Worm (Caenorhabditis elegans) whole organism, L1 larva: Measurements from ENCODE around the gene C02E7.10.

Experiments used
- C16A3.4 ChIP-seq: fragments of 150-350 bp; optimal IDR thresholded peaks from 2 replicates; lab custom pipeline; 2014; ENCODE audit warnings: missing biosample characterization, missing genetic modification characterization
- C34B4.2 ChIP-seq: sonication (generic microtip); optimal IDR thresholded peaks from 2 replicates; lab custom pipeline; 2017; ENCODE audit warnings: mild to moderate bottlenecking, missing genetic modification characterization, missing compliant biosample characterization
- F16B12.6 ChIP-seq: fragments of 150-350 bp; optimal IDR thresholded peaks from 2 replicates; lab custom pipeline; 2014; ENCODE audit warnings: missing biosample characterization, missing genetic modification characterization
- ama-1 ChIP-seq: fragments of 150-350 bp; optimal IDR thresholded peaks from 2 replicates; lab custom pipeline; 2014
- blmp-1 ChIP-seq: fragments of 150-350 bp; optimal IDR thresholded peaks from 2 replicates; lab custom pipeline; 2014; ENCODE audit warnings: missing biosample characterization, missing genetic modification characterization
- ceh-63 ChIP-seq: fragments of 200-800 bp; sonication (Bioruptor generic); optimal IDR thresholded peaks from 2 replicates; lab custom pipeline; 2018; ENCODE audit warnings: mild to moderate bottlenecking, missing genetic modification characterization, missing compliant biosample characterization
- ceh-8 ChIP-seq: fragments of 200-800 bp; sonication (Bioruptor generic); optimal IDR thresholded peaks from 2 replicates; lab custom pipeline; 2018; ENCODE audit warnings: mild to moderate bottlenecking, missing genetic modification characterization, moderate library complexity, missing compliant biosample characterization
- ceh-88 ChIP-seq: fragments of 200-800 bp; sonication (Bioruptor generic); IDR thresholded peaks from 2 replicates; pipeline ENCODE4 v1.3.6; 2022; ENCODE audit warnings: missing genetic modification characterization, missing compliant biosample characterization
- ces-1 ChIP-seq: fragments of 150-350 bp; optimal IDR thresholded peaks from 2 replicates; lab custom pipeline; 2014; ENCODE audit warnings: missing biosample characterization, missing genetic modification reagents, missing genetic modification characterization
- dsc-1 ChIP-seq: sonication (generic microtip); optimal IDR thresholded peaks from 2 replicates; lab custom pipeline; 2016; ENCODE audit warnings: mild to moderate bottlenecking, missing genetic modification characterization, missing compliant biosample characterization
- efl-1 ChIP-seq, 4 experiments: fragments of 150-350 bp; optimal IDR thresholded peaks in 3 of 4; peaks in 1 of 4; 1 replicate in 1 of 4; 2 replicates in 3 of 4; lab custom pipeline; 2014; ENCODE audit warnings: missing biosample characterization in 2 of 4, missing genetic modification characterization in 2 of 4, missing genetic modification reagents in 2 of 4
- efl-3 ChIP-seq: fragments of 200-800 bp; sonication (Bioruptor generic); optimal IDR thresholded peaks from 2 replicates; lab custom pipeline; 2018; ENCODE audit warnings: mild to moderate bottlenecking, missing genetic modification characterization, missing compliant biosample characterization
- elt-2 ChIP-seq: sonication (generic microtip); optimal IDR thresholded peaks from 2 replicates; lab custom pipeline; 2016; ENCODE audit warnings: missing genetic modification characterization, mild to moderate bottlenecking, inconsistent platforms, missing compliant biosample characterization, missing genetic modification reagents
- elt-3 ChIP-seq, 6 experiments: fragments of 150-350 bp in 1 of 6; sonication (generic microtip); optimal IDR thresholded peaks; 2 replicates each; lab custom pipeline; 2017 to 2018; ENCODE audit warnings: missing biosample characterization in 6 of 6, missing genetic modification characterization in 6 of 6, inconsistent platforms in 1 of 6
- ets-5 ChIP-seq: fragments of 200-800 bp; sonication (Bioruptor generic); IDR thresholded peaks from 2 replicates; pipeline ENCODE4 v1.3.6; 2022; ENCODE audit warnings: missing genetic modification characterization, missing compliant biosample characterization
- fkh-10 ChIP-seq: sonication (generic microtip); optimal IDR thresholded peaks from 2 replicates; lab custom pipeline; 2017; ENCODE audit warnings: missing biosample characterization, missing genetic modification reagents, missing genetic modification characterization
- fkh-4 ChIP-seq: sonication (generic microtip); optimal IDR thresholded peaks from 2 replicates; lab custom pipeline; 2016; ENCODE audit warnings: missing compliant biosample characterization, missing genetic modification characterization, borderline replicate concordance
- fos-1 ChIP-seq: fragments of 150-350 bp; optimal IDR thresholded peaks from 2 replicates; lab custom pipeline; 2014; ENCODE audit warnings: missing biosample characterization, missing genetic modification characterization
- grh-1 ChIP-seq: fragments of 200-800 bp; sonication (Bioruptor generic); IDR thresholded peaks from 2 replicates; pipeline ENCODE4 v1.3.6; 2022; ENCODE audit warnings: missing genetic modification reagents, missing genetic modification characterization, missing compliant biosample characterization
- hlh-4 ChIP-seq: sonication (generic microtip); optimal IDR thresholded peaks from 2 replicates; lab custom pipeline; 2016; ENCODE audit warnings: mild to moderate bottlenecking, missing genetic modification characterization, missing compliant biosample characterization
- hpl-2 ChIP-seq: fragments of 150-350 bp; optimal IDR thresholded peaks from 2 replicates; lab custom pipeline; 2014; ENCODE audit warnings: missing biosample characterization, missing genetic modification reagents, missing genetic modification characterization
- irx-1 ChIP-seq: sonication (generic microtip); optimal IDR thresholded peaks from 2 replicates; lab custom pipeline; 2016; ENCODE audit warnings: missing genetic modification characterization, missing compliant biosample characterization
- isw-1 ChIP-seq: fragments of 200-800 bp; sonication (Bioruptor generic); IDR thresholded peaks from 2 replicates; pipeline ENCODE4 v1.3.6; 2022; ENCODE audit warnings: missing genetic modification characterization, missing compliant biosample characterization
- lin-14 ChIP-seq: fragments of 200-800 bp; sonication (Bioruptor generic); optimal IDR thresholded peaks from 2 replicates; lab custom pipeline; 2018; ENCODE audit warnings: mild to moderate bottlenecking, missing genetic modification characterization, moderate library complexity, missing compliant biosample characterization
- lin-35 ChIP-seq, 2 experiments: fragments of 150-350 bp; optimal IDR thresholded peaks; 2 replicates each; lab custom pipeline; 2014; ENCODE audit warnings: missing biosample characterization in 2 of 2, missing genetic modification characterization in 2 of 2, missing genetic modification reagents in 2 of 2
- lin-39 ChIP-seq: fragments of 150-350 bp; optimal IDR thresholded peaks from 2 replicates; lab custom pipeline; 2014; ENCODE audit warnings: missing biosample characterization, missing genetic modification reagents, missing genetic modification characterization
- lir-3 ChIP-seq: sonication (generic microtip); optimal IDR thresholded peaks from 2 replicates; lab custom pipeline; 2016; ENCODE audit warnings: mild to moderate bottlenecking, missing genetic modification characterization, moderate library complexity, missing compliant biosample characterization; ENCODE audit not compliant: poor library complexity
- lsy-2 ChIP-seq, 2 experiments: fragments of 150-350 bp; optimal IDR thresholded peaks; 2 replicates each; lab custom pipeline; 2014; ENCODE audit warnings: missing biosample characterization in 2 of 2, missing genetic modification characterization in 2 of 2
- mab-9 ChIP-seq: fragments of 200-800 bp; sonication (Bioruptor generic); IDR thresholded peaks from 2 replicates; pipeline ENCODE4 v1.3.6; 2022; ENCODE audit warnings: missing genetic modification reagents, missing genetic modification characterization, missing compliant biosample characterization
- mep-1 ChIP-seq: fragments of 150-350 bp; optimal IDR thresholded peaks from 2 replicates; lab custom pipeline; 2014; ENCODE audit warnings: missing biosample characterization, missing genetic modification characterization
- nhr-11 ChIP-seq: fragments of 150-350 bp; optimal IDR thresholded peaks from 2 replicates; lab custom pipeline; 2014; ENCODE audit warnings: missing biosample characterization, missing genetic modification characterization
- nhr-19 ChIP-seq: fragments of 200-800 bp; sonication (Bioruptor generic); conservative IDR thresholded peaks from 2 replicates; pipeline ENCODE4 v1.3.6; 2022; ENCODE audit warnings: missing genetic modification characterization, missing compliant biosample characterization
- nhr-20 ChIP-seq: sonication (generic microtip); optimal IDR thresholded peaks from 2 replicates; lab custom pipeline; 2016; ENCODE audit warnings: mild to moderate bottlenecking, missing genetic modification characterization, missing compliant biosample characterization
- nhr-28 ChIP-seq: fragments of 150-350 bp; optimal IDR thresholded peaks from 2 replicates; lab custom pipeline; 2014; ENCODE audit warnings: missing biosample characterization, missing genetic modification characterization
- nhr-71 ChIP-seq: sonication (generic microtip); optimal IDR thresholded peaks from 2 replicates; lab custom pipeline; 2016; ENCODE audit warnings: mild to moderate bottlenecking, missing genetic modification characterization, moderate library complexity, missing compliant biosample characterization
- nhr-77 ChIP-seq: fragments of 150-350 bp; optimal IDR thresholded peaks from 2 replicates; lab custom pipeline; 2014; ENCODE audit warnings: missing biosample characterization, missing genetic modification characterization
- nhr-84 ChIP-seq: sonication (generic microtip); optimal IDR thresholded peaks from 2 replicates; lab custom pipeline; 2017; ENCODE audit warnings: missing biosample characterization, missing genetic modification characterization
- nhr-85 ChIP-seq: sonication (generic microtip); peaks from one replicate; lab custom pipeline; 2016; ENCODE audit warnings: missing genetic modification characterization, inconsistent platforms, missing compliant biosample characterization
- snpc-4 ChIP-seq: fragments of 150-350 bp; optimal IDR thresholded peaks from 2 replicates; lab custom pipeline; 2014; ENCODE audit warnings: missing biosample characterization, missing genetic modification characterization
- snu-23 ChIP-seq: sonication (generic microtip); optimal IDR thresholded peaks from 2 replicates; lab custom pipeline; 2016; ENCODE audit warnings: missing genetic modification characterization, missing compliant biosample characterization
- sup-37 ChIP-seq: fragments of 200-800 bp; sonication (Bioruptor generic); optimal IDR thresholded peaks from 2 replicates; lab custom pipeline; 2018; ENCODE audit warnings: mild to moderate bottlenecking, missing genetic modification characterization, missing compliant biosample characterization
- swsn-7 ChIP-seq: sonication (generic microtip); optimal IDR thresholded peaks from 2 replicates; lab custom pipeline; 2016; ENCODE audit warnings: missing genetic modification characterization, missing compliant biosample characterization
- tlp-1 ChIP-seq: fragments of 150-350 bp; optimal IDR thresholded peaks from 2 replicates; lab custom pipeline; 2014; ENCODE audit warnings: missing biosample characterization, missing genetic modification characterization
- unc-30 ChIP-seq: sonication (generic microtip); optimal IDR thresholded peaks from 2 replicates; lab custom pipeline; 2017; ENCODE audit warnings: missing biosample characterization, missing genetic modification characterization
- unc-98 ChIP-seq: fragments of 200-800 bp; sonication (Bioruptor generic); IDR thresholded peaks from 2 replicates; pipeline ENCODE4 v1.3.6; 2022; ENCODE audit warnings: missing genetic modification characterization, missing compliant biosample characterization
- vab-15 ChIP-seq: sonication (generic microtip); optimal IDR thresholded peaks from 2 replicates; lab custom pipeline; 2017; ENCODE audit warnings: missing genotype, mild to moderate bottlenecking, missing genetic modification characterization, missing compliant biosample characterization
- xbp-1 ChIP-seq: sonication (generic microtip); optimal IDR thresholded peaks from 2 replicates; lab custom pipeline; 2016; ENCODE audit warnings: missing genetic modification characterization, missing compliant biosample characterization
- zip-4 ChIP-seq: fragments of 200-800 bp; sonication (Bioruptor generic); optimal IDR thresholded peaks from 2 replicates; lab custom pipeline; 2018; ENCODE audit warnings: mild to moderate bottlenecking, missing genetic modification characterization, moderate library complexity, missing compliant biosample characterization

Gene C02E7.10

DNA sequence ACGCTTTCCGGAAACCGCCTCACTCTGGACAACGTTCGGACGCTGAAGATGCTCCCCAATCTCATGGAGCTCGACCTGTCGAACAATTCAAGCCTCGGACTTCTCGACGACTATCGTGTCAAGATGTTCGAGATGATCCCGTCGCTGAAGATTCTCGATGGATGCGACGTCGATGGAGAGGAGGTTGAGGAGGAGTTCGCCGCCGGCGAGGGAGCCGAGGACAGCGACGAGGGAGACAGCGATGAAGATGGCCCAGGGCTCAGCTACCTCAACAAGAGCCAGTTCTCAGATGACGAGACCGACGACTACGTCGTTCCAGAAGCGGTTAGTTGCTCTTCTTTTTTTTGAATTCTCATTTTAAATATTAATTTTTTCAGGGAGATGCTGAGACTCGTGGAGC is 42.1 kb downstream of the C02E7.10 start:
- TF ChIP-seq efl-1 (optimal IDR thresholded peaks at IDR 0.05; lab: Kevin White, UChicago), result no peak
- peak in 1 of 2 experiments; percentile 15 for TF ChIP-seq efl-1 (GFP tag; optimal IDR thresholded peaks at IDR 0.05 in 1 of 2; lab: Kevin White, UChicago)
- no peak for TF ChIP-seq swsn-7 (tag; lab: Kevin White, UChicago)

DNA sequence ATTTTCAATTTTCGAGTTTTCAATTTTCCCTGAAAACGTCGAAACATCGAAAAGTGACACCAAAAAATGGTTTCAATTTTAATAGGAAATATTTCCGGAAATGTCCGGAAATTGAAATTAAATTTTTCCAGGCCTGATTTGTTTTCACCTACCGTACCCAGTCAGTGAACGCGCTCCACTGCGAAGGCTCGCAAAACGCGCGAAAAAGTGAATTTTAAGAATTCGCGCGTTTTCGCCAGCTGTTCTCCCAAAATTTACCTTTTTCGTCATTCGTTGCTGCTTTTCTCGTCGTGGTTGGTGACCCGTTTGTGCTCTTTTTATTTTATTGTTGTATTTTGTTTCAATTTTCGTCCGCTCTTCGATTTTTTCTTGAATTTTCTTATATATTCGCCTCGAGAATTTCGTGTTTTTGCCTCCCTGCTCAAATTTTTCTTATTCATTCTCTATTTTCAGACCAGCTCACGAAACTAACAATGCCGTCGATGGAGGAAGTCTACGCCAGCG is 42.8 kb downstream of the C02E7.10 start, which contains the start of gene T19H12.2:
Gene T19H12.2 (plus strand): TSS at position 454 of the 504 bp plus-strand sequence.
- TF ChIP-seq lsy-2 (tag; optimal IDR thresholded peaks at IDR 0.05; lab: Kevin White, UChicago), result peak in 1 of 2 experiments; percentile 57
- TF ChIP-seq snu-23 (GFP tag; lab: Kevin White, UChicago), result no peak
- peak; percentile 22 for TF ChIP-seq blmp-1 (tag; lab: Kevin White, UChicago)
- TF ChIP-seq grh-1 (GFP tag; lab: Robert Waterston, UW), result no peak

ce11 chrV:4889477-4889876 is 43.4 kb downstream of the C02E7.10 start, which contains the start of gene ugt-12:
TSS of gene ugt-12 (minus strand) at chrV:4889629.
- TF ChIP-seq ceh-8 (GFP tag; lab: Kevin White, UChicago) (no peak), ceh-63 (GFP tag; lab: Kevin White, UChicago) (no peak), nhr-85 (tag; lab: Kevin White, UChicago) (peak; percentile 74), fos-1 (tag; lab: Kevin White, UChicago) (no peak), mab-9 (GFP tag; lab: Robert Waterston, UW) (no peak), tlp-1 (tag; lab: Kevin White, UChicago) (no peak), swsn-7 (tag; lab: Kevin White, UChicago) (no peak), nhr-19 (GFP tag; lab: Robert Waterston, UW) (no peak), fkh-4 (tag; lab: Kevin White, UChicago) (no peak), lin-35 (GFP tag; optimal IDR thresholded peaks at IDR 0.05; lab: Kevin White, UChicago) (peak in 1 of 2 experiments; percentile 34), nhr-77 (tag; lab: Kevin White, UChicago) (no peak), sup-37 (GFP tag; lab: Kevin White, UChicago) (no peak), elt-2 (tag; lab: Kevin White, UChicago) (peak; percentile 49), hlh-4 (no peak), lin-14 (GFP tag; lab: Kevin White, UChicago) (peak; percentile 61), ces-1 (no peak), vab-15 (tag; lab: Kevin White, UChicago) (no peak), lin-39 (tag; lab: Kevin White, UChicago) (no peak), nhr-71 (tag; lab: Kevin White, UChicago) (peak; percentile 48), isw-1 (GFP tag; lab: Robert Waterston, UW) (no peak), C34B4.2 (tag; lab: Kevin White, UChicago) (no peak), efl-3 (no peak), nhr-84 (no peak), zip-4 (no peak), fkh-10 (no peak), ama-1 (lab: Kevin White, UChicago) (no peak), ets-5 (GFP tag; lab: Robert Waterston, UW) (no peak), nhr-11 (tag; lab: Kevin White, UChicago) (no peak), lir-3 (tag; lab: Kevin White, UChicago) (no peak), F16B12.6 (tag; lab: Kevin White, UChicago) (no peak), C16A3.4 (no peak), ceh-88 (GFP tag; lab: Robert Waterston, UW) (no peak), lsy-2 (tag; optimal IDR thresholded peaks at IDR 0.05; lab: Kevin White, UChicago) (no peak), dsc-1 (tag; lab: Kevin White, UChicago) (no peak), xbp-1 (tag; lab: Kevin White, UChicago) (no peak), unc-30 (tag; lab: Kevin White, UChicago) (no peak), irx-1 (tag; lab: Kevin White, UChicago) (no peak), mep-1 (no peak), elt-3 (tag; optimal IDR thresholded peaks at IDR 0.05; lab: Kevin White, UChicago) (peak in 2 of 6 experiments; percentile 10 to 37), snpc-4 (no peak), nhr-20 (tag; lab: Kevin White, UChicago) (peak; percentile 52), unc-98 (no peak), snu-23 (GFP tag; lab: Kevin White, UChicago) (peak; percentile 26), nhr-28 (tag; lab: Kevin White, UChicago) (no peak), hpl-2 (no peak)
- TF ChIP-seq, all 84 proteins: peak for 8
